Fruit fly (Drosophila melanogaster) whole organism, adult: ENCODE measurements around the gene Abd-B.

ENCODE experiments used
- CG11617 ChIP-seq: fragments of 200-800 bp; sonication (Bioruptor generic); optimal IDR thresholded peaks from 2 replicates; lab custom pipeline; 2017; ENCODE audit warnings: mild to moderate bottlenecking, missing biosample characterization, missing genetic modification reagents, missing genetic modification characterization
- CG12768 ChIP-seq: fragments of 200-800 bp; sonication (Bioruptor generic); optimal IDR thresholded peaks from 2 replicates; lab custom pipeline; 2017; ENCODE audit warnings: missing biosample characterization, missing genetic modification characterization, mild to moderate bottlenecking, moderate library complexity, missing genetic modification reagents
- CG14711 ChIP-seq: fragments of 200-800 bp; sonication (Bioruptor generic); optimal IDR thresholded peaks from 2 replicates; lab custom pipeline; 2018; ENCODE audit warnings: missing biosample characterization, mild to moderate bottlenecking, missing genetic modification characterization, moderate library complexity
- CG1620 ChIP-seq: fragments of 200-800 bp; sonication (Bioruptor generic); optimal IDR thresholded peaks from 2 replicates; lab custom pipeline; 2016; ENCODE audit warnings: missing biosample characterization, missing genetic modification characterization
- CG33017 ChIP-seq: fragments of 200-800 bp; sonication (Bioruptor generic); optimal IDR thresholded peaks from 2 replicates; lab custom pipeline; 2018; ENCODE audit warnings: missing biosample characterization, mild to moderate bottlenecking, missing genetic modification characterization, moderate library complexity
- CG5204 ChIP-seq: fragments of 200-800 bp; sonication (Bioruptor generic); optimal IDR thresholded peaks from 2 replicates; lab custom pipeline; 2016; ENCODE audit warnings: missing biosample characterization, missing genetic modification characterization
- CG7045 ChIP-seq: fragments of 200-800 bp; sonication (Bioruptor generic); optimal IDR thresholded peaks from 2 replicates; lab custom pipeline; 2017; ENCODE audit warnings: missing biosample characterization, mild to moderate bottlenecking, missing genetic modification characterization
- CG7101 ChIP-seq: fragments of 200-800 bp; sonication (Bioruptor generic); optimal IDR thresholded peaks from 2 replicates; lab custom pipeline; 2018; ENCODE audit warnings: missing biosample characterization, mild to moderate bottlenecking, missing genetic modification characterization, moderate library complexity
- Clk ChIP-seq: fragments of 200-800 bp; sonication (Bioruptor generic); optimal IDR thresholded peaks from 2 replicates; lab custom pipeline; 2017; ENCODE audit warnings: missing biosample characterization, missing genetic modification characterization
- Crg-1 ChIP-seq: fragments of 200-800 bp; sonication (Bioruptor generic); optimal IDR thresholded peaks from 2 replicates; lab custom pipeline; 2016; ENCODE audit warnings: missing biosample characterization, missing genetic modification characterization
- Hr96 ChIP-seq: fragments of 200-800 bp; sonication (Bioruptor generic); optimal IDR thresholded peaks from 2 replicates; lab custom pipeline; 2016; ENCODE audit warnings: missing biosample characterization, missing genetic modification characterization
- Mnt ChIP-seq: fragments of 200-800 bp; sonication (Bioruptor generic); optimal IDR thresholded peaks from 2 replicates; lab custom pipeline; 2016; ENCODE audit warnings: missing biosample characterization, mild to moderate bottlenecking, missing genetic modification characterization
- bab1 ChIP-seq: fragments of 200-800 bp; sonication (Bioruptor generic); optimal IDR thresholded peaks from 3 replicates; lab custom pipeline; 2019; ENCODE audit warnings: missing biosample characterization, mild to moderate bottlenecking, missing genetic modification characterization, moderate library complexity
- cic ChIP-seq: fragments of 200-800 bp; sonication (Bioruptor generic); optimal IDR thresholded peaks from 2 replicates; lab custom pipeline; 2017; ENCODE audit warnings: missing biosample characterization, mild to moderate bottlenecking, missing genetic modification characterization, moderate library complexity
- cnc ChIP-seq, 2 experiments: fragments of >200 bp; optimal IDR thresholded peaks; 2 replicates each; lab custom pipeline; 2017
- kay ChIP-seq: fragments of 200-800 bp; sonication (Bioruptor generic); peaks from one replicate; lab custom pipeline; 2016; ENCODE audit warnings: missing biosample characterization, missing genetic modification characterization, borderline replicate concordance
- ovo ChIP-seq: fragments of 200-800 bp; sonication (Bioruptor generic); optimal IDR thresholded peaks from 2 replicates; lab custom pipeline; 2016; ENCODE audit warnings: missing biosample characterization, missing genetic modification characterization
- pad ChIP-seq: fragments of 200-800 bp; sonication (Bioruptor generic); optimal IDR thresholded peaks from 3 replicates; lab custom pipeline; 2017; ENCODE audit warnings: missing biosample characterization, missing genetic modification characterization, mild to moderate bottlenecking, moderate library complexity, missing genetic modification reagents
- toe ChIP-seq: fragments of 200-800 bp; sonication (Bioruptor generic); optimal IDR thresholded peaks from 2 replicates; lab custom pipeline; 2016; ENCODE audit warnings: missing biosample characterization, missing genetic modification characterization

The Abd-B gene

DNA sequence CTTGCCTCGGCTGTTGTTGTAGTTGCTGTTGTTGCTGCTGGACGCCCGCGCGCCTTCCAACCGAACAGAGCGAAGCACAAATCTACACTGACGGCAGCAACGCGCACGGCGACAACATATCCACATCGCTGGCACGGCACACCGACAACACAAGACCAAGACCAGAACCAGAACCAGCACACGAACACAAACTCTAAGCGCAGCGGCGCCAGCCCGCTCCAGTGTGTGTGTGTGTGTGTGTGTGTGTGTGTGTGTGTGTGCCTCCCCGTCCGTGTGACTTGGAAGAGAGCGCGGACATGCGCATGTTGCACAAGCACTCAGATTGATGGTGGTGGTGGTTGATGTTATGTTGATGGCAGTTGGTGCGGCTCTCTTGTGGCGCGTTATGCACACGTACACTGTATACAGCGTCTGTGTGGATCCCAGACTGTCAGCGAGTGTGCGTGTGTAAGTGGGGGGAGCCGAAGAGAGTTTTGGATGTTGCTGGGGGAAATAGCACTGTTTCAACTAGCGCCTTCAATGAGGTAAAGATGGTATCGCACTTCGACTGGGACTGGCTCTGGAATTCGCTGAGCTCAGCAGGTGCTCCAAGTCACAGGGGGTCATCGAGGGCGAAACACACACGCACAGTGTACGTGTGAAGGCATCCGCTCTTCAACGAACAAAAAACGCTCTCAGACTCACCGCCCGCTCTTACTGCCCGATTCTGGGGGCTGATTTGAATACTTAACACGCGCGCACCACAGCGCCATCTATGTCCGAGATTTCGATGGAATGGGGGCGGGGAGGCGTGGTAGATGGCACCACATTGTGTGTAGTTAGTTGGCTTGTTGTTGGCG, 37.7 kb downstream of the Abd-B start:
- TF ChIP-seq CG33017 (tag; lab: Kevin White, UChicago) (no peak), bab1 (GFP tag; lab: Kevin White, UChicago) (no peak), CG1620 (GFP tag; lab: Kevin White, UChicago) (no peak), Mnt (no peak), toe (no peak), pad (GFP tag; lab: Kevin White, UChicago) (no peak), CG7045 (no peak), cic (GFP tag; lab: Kevin White, UChicago) (no peak), CG11617 (no peak), Clk (GFP tag; lab: Kevin White, UChicago) (no peak), Hr96 (GFP tag; lab: Kevin White, UChicago) (no peak), Crg-1 (GFP tag; lab: Kevin White, UChicago) (no peak), kay (no peak)

DNA sequence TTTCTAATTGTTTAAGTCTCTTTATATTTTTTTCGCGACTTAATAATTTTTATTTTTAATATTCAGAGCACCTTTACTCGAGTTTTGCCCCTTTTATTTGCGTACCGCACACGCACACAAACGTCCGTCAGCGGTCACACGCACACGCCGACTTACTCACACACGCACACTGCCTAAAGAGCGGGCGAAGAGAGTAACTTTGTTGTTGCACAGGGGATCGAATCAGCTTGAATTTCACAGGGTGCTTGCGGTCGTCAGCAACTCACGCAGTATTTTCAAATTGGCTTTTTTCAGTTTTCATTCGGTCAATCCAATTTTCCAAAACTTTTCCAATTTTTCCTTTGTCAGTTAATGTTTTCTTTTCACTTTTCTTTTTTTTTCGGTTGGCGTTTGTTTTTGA, 38.7 kb downstream of the Abd-B start:
- TF ChIP-seq CG11617: no peak
- TF ChIP-seq pad (GFP tag; lab: Kevin White, UChicago): no peak
- TF ChIP-seq Hr96 (GFP tag; lab: Kevin White, UChicago): no peak
- TF ChIP-seq Crg-1 (GFP tag; lab: Kevin White, UChicago): no peak
- no peak for TF ChIP-seq ovo (GFP tag; lab: Kevin White, UChicago)
- no peak for TF ChIP-seq CG5204 (GFP tag; lab: Kevin White, UChicago)

DNA sequence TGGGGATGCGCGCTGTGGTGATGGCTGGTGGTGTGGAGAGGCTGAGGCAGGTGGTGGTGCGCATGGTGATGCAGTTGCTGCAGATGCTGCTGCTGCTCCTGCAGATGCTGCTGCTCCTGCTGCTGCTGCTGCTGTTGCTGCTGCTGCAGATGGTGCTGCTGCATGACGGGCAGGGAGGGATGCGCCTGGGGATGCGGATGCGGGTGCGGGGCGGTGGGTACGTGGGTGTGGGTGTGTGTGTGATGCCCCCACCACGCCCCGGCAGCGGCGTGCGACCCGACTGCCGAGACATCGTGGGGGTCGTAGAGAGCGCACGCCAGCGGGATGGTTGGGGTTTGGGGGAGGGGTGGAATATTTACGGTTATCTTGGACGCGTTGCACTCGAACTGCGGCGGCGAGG, 39.2 kb downstream of the Abd-B start:
- TF ChIP-seq CG5204 (GFP tag; lab: Kevin White, UChicago) (no peak), CG14711 (tag; lab: Kevin White, UChicago) (no peak), ovo (GFP tag; lab: Kevin White, UChicago) (no peak), CG7045 (no peak), Clk (GFP tag; lab: Kevin White, UChicago) (no peak)

DNA sequence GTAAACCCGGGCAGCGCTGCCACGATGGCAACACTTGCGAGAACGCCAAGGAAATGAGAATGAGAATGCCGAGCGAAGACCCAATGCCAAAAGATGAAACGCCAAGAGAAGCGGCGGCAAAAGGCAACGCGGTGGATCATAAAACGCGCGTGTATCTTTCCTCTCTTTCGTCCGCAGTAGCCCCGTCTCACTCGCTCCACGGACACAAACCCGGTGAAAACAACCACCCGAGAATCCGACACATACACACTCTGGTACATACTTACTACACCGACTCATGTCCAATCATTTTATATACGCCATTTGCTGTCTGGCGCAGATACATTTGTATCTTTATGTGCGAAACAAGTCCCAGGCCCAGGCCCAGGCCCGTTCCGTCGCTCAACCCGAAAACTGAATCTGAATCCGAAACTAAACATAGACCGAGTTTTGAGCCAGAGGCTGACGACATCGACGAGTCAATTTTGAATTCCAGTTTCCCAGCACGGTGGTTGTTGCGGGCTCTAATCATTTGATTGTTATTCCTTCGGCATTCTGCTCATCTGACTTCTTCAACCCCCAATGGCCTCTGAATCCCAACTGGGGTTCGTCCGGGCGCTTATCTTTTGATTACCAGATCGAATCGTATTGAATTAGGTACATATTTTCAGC, 48.4 kb downstream of the Abd-B start:
- TF ChIP-seq CG7045 (no peak), cnc (optimal IDR thresholded peaks at IDR 0.05; lab: Kevin White, UChicago) (no peak), toe (no peak), CG11617 (no peak), CG5204 (GFP tag; lab: Kevin White, UChicago) (no peak), cic (GFP tag; lab: Kevin White, UChicago) (no peak), pad (GFP tag; lab: Kevin White, UChicago) (no peak), Crg-1 (GFP tag; lab: Kevin White, UChicago) (no peak), Clk (GFP tag; lab: Kevin White, UChicago) (no peak)

DNA sequence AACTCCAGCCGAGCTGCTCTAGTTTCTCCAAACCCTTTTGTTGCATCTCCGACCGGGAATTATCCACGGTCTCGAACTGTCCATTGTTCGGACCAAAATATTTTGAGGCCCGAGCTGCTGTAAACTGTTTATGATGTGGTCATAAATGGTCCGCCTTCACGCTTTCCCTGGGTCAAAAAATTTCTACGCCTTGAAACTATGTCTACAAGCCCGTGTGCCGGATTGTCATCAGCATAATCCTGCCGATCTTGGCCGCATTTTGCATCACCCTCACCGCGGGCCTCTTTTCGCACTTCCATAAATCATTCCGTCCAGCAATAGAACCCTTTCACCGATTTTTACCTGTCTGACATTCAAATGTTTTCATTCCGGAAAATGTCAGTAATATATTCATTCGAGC, 50.6 kb downstream of the Abd-B start:
- no peak for TF ChIP-seq CG7101
- TF ChIP-seq CG1620 (GFP tag; lab: Kevin White, UChicago): no peak
- no peak for TF ChIP-seq CG14711 (tag; lab: Kevin White, UChicago)
- no peak for TF ChIP-seq CG12768 (GFP tag; lab: Kevin White, UChicago)
- no peak for TF ChIP-seq Mnt
- TF ChIP-seq CG5204 (GFP tag; lab: Kevin White, UChicago): no peak
- TF ChIP-seq Crg-1 (GFP tag; lab: Kevin White, UChicago): no peak
- TF ChIP-seq cnc (optimal IDR thresholded peaks at IDR 0.05; lab: Kevin White, UChicago): no peak
- no peak for TF ChIP-seq cic (GFP tag; lab: Kevin White, UChicago)
- no peak for TF ChIP-seq CG11617
- no peak for TF ChIP-seq Clk (GFP tag; lab: Kevin White, UChicago)
- no peak for TF ChIP-seq ovo (GFP tag; lab: Kevin White, UChicago)
- TF ChIP-seq Hr96 (GFP tag; lab: Kevin White, UChicago): no peak
- no peak for TF ChIP-seq kay

DNA sequence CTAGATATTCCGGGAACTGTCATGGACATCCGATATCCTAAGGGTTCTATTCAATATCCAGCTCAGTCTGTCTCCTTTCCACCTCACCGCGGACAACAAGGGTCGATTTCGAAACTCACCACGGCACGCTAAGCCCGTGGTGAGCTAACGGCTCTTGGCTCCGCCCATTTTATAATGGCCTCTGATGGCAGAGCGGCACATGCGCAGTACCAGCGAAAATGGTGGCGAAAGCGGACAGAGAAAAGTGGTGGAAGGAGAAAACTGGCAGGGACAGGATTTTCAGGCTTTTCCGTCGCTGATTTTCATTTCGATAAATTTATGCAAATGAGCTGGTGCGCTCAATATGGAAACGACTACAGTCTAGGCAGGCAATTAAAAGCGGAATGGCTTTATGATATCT, 51.6 kb downstream of the Abd-B start:
- TF ChIP-seq CG5204 (GFP tag; lab: Kevin White, UChicago) (no peak), CG14711 (tag; lab: Kevin White, UChicago) (no peak), CG7045 (no peak), kay (no peak)

DNA sequence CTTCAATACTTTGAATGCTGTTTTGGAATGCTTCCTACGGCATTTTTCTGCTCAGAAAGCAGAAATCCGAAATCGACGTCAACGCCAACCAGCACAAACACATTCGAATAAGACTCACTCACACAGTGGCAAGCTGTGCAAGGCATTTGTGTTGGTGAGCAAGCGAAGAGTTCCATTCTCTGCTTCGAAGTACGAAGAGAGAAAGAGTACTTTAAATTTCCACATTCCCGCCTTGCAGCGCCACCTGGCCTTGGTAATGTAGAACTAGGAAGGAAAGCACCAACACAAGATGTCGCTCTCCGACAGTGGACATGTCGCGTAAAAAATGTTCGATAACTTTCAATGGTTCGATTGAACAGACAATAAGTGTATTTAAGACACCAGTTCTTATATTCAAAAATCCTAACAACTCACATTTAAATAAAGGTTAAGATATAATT, 53.0 kb downstream of the Abd-B start:
- peak; percentile 26 for TF ChIP-seq Hr96 (GFP tag; lab: Kevin White, UChicago)
- TF ChIP-seq CG12768 (GFP tag; lab: Kevin White, UChicago): no peak
